Worm (Caenorhabditis elegans) whole organism, L4/young adult: ENCODE results near the gene trcs-1.

ENCODE experiments used
- W03F9.2 ChIP-seq: fragments of 150-350 bp; optimal IDR thresholded peaks from 2 replicates; lab custom pipeline; 2014; ENCODE audit warnings: missing biosample characterization, missing genetic modification characterization
- dao-5 ChIP-seq: sonication (generic microtip); optimal IDR thresholded peaks from 2 replicates; lab custom pipeline; 2016; ENCODE audit warnings: missing genotype, missing genetic modification characterization, moderate library complexity, missing compliant biosample characterization
- him-1 ChIP-seq: sonication (generic microtip); optimal IDR thresholded peaks from 2 replicates; lab custom pipeline; 2016; ENCODE audit warnings: missing genotype, missing genetic modification reagents, missing genetic modification characterization, missing compliant biosample characterization

The trcs-1 gene

DNA sequence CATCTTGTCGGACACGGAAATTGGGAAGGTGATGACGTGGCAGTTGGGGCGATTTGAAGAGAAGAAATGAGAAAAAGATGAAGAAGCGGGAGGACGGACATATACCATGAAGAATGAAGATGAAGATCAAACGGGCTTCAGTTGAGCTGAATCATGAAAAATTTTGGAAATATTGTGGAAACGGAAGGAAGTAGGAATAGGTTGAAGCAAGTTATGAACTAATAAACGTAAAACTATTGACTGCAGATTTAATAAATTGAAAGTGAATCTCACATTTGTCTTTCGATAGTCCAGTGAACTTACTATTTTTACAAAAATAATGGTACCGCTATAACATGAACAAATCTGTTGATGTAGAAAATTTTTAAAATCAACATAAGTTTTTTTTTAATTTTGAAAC lies 22.1 kb downstream of the trcs-1 start, which contains the start of gene lron-14:
lron-14 (minus strand) TSS at position 101 of the 400 bp plus-strand sequence.
- TF ChIP-seq him-1 (tag; lab: Kevin White, UChicago): no peak
- TF ChIP-seq W03F9.2 (tag; lab: Kevin White, UChicago): no peak
- TF ChIP-seq dao-5 (tag; lab: Kevin White, UChicago): no peak

DNA sequence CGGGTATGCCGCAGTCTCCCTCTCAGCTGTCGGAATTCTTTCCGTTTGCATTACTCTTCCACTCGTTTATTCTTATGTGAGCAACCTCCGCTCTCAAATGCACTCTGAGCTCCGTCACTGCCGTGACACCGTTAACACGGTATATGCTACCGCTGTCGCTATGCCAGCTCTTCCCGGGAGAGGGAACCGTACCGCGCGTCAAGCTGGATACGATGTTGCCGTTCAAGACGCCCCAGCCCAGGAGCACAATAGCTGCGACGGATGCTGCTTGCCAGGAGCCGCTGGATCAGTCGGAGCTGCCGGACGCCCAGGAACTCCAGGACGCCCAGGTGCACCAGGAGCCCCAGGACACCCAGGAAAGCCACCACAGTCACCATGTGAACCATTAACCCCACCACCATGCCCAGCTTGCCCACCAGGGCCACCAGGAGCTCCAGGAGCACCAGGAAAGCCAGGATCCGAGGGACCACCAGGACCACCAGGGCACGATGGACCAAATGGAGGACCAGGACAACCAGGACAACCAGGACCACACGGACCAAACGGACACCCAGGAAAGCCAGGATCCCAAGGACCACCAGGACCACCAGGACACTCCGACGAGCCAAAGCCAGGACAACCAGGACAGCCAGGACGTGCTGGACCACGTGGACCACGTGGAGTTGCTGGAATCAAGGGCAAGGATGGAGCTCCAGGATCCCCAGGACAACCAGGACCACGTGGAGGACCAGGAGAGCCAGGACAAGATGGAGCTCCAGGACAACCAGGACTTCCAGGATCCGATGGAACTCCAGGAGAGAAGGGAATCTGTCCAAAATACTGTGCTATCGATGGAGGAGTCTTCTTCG lies 24.9 kb downstream of the trcs-1 start:
- TF ChIP-seq W03F9.2 (tag; lab: Kevin White, UChicago): no peak
- TF ChIP-seq dao-5 (tag; lab: Kevin White, UChicago): no peak
- TF ChIP-seq him-1 (tag; lab: Kevin White, UChicago): no peak

ce11 chrIV:9563079-9563478 lies 25.6 kb downstream of the trcs-1 start, which contains the start of gene col-122:
TSS of gene col-122 (plus strand) at chrIV:9563379.
- TF ChIP-seq W03F9.2 (tag; lab: Kevin White, UChicago): no peak
- no peak for TF ChIP-seq dao-5 (tag; lab: Kevin White, UChicago)
- no peak for TF ChIP-seq him-1 (tag; lab: Kevin White, UChicago)

ce11 chrIV:9545986-9546385 lies 42.6 kb downstream of the trcs-1 start, which contains the start of gene T05A1.5:
TSS of gene T05A1.5 (plus strand) at chrIV:9546286.
- TF ChIP-seq dao-5 (tag; lab: Kevin White, UChicago): no peak
- TF ChIP-seq him-1 (tag; lab: Kevin White, UChicago): no peak
- TF ChIP-seq W03F9.2 (tag; lab: Kevin White, UChicago): no peak

DNA sequence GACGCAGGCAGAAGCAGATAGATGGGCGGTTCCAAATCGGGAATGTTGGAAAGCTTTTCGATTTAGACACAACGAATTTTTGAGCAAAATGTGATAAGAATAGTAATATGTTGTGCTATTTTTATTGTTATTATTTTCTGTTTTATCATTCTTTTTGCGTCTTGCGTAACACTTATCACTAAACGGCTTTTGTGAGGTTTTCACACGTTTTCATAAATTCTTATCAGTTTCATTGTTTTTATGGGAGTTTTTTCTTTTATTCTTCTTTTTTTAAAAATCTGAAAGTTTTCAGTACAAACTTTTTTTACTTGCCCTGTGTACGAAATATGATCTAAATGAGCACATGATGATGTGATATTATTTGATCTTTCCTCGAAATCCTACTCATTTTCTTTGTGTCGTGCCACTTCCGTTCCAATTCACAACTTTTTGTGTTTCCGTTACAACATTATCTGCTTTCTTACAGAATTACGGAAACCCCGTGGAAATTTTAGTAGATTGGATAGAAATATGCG lies 48.2 kb downstream of the trcs-1 start, which contains the start of gene fbl-1:
fbl-1 (plus strand) TSS at position 465 of the 515 bp plus-strand sequence.
- no peak for TF ChIP-seq him-1 (tag; lab: Kevin White, UChicago)
- TF ChIP-seq dao-5 (tag; lab: Kevin White, UChicago): no peak
- no peak for TF ChIP-seq W03F9.2 (tag; lab: Kevin White, UChicago)

- TF ChIP-seq dao-5 (tag; lab: Kevin White, UChicago) (no peak), him-1 (tag; lab: Kevin White, UChicago) (no peak), W03F9.2 (tag; lab: Kevin White, UChicago) (no peak)
Measured at ce11 chrIV:9538214-9538613, 50.4 kb downstream of the trcs-1 start.

DNA sequence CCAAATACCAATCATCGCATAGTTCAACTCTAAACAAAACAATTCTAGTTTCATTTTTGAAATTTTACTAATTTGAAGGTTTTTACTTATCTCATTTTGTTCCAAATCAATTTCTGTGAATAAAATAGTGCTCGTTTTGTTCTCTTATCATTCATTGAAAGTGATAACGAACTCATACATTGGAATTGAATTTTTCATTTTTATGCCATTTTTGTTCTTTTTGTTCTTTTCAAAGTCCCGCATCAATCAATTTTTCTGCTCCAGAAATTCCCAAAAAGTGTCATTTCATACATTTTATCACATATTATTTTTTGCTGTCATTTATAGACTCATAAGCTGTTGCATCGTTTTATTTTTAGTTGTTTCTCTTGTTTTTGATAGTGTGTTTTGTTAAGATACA lies 51.1 kb downstream of the trcs-1 start:
- TF ChIP-seq W03F9.2 (tag; lab: Kevin White, UChicago): peak; percentile 13
- no peak for TF ChIP-seq him-1 (tag; lab: Kevin White, UChicago)
